Fruit fly (Drosophila melanogaster): Measurements from ENCODE around the gene Men.

dm6 chr3R:12692497-12692896, 29.7 kb downstream of the Men start, which contains the start of gene CG31347:
- no peak for TF ChIP-seq pan (optimal IDR thresholded peaks at IDR 0.05)
- TF ChIP-seq CG8478 (optimal IDR thresholded peaks at IDR 0.05) = no peak
- no peak for TF ChIP-seq psq (optimal IDR thresholded peaks at IDR 0.05)
- no peak for TF ChIP-seq Dll (optimal IDR thresholded peaks at IDR 0.05)
- TF ChIP-seq usp (GFP tag; optimal IDR thresholded peaks at IDR 0.05) = no peak

Data from whole organism.